Worm (Caenorhabditis elegans) whole organism, dauer: ENCODE results near the gene T04A11.4.

Experiments used
- unc-62 ChIP-seq: sonication (generic microtip); optimal IDR thresholded peaks from 2 replicates; lab custom pipeline; 2017; ENCODE audit warnings: missing biosample characterization, missing genetic modification reagents, missing genetic modification characterization

The T04A11.4 gene

ce11 chrIV:12464822-12465221 is 19.6 kb downstream of the T04A11.4 start:
- no peak for TF ChIP-seq unc-62 (GFP tag; lab: Kevin White, UChicago)

- TF ChIP-seq unc-62 (GFP tag; lab: Kevin White, UChicago) = no peak
These were observed 21.0 kb downstream of the T04A11.4 start, which contains the start of gene C25G4.8 for ce11 chrIV:12463370-12463769. Gene C25G4.8, minus strand, starts transcription at chrIV:12463470.

- no peak for TF ChIP-seq unc-62 (GFP tag; lab: Kevin White, UChicago)
These were observed 27.8 kb downstream of the T04A11.4 start, which contains the start of gene C25G4.7 for ce11 chrIV:12456613-12457012. Gene C25G4.7, plus strand, starts transcription at chrIV:12456913.

ce11 chrIV:12454750-12455149 is 29.6 kb downstream of the T04A11.4 start, which contains the start of gene smz-1:
Gene smz-1, plus strand, starts transcription at chrIV:12455050.
- no peak for TF ChIP-seq unc-62 (GFP tag; lab: Kevin White, UChicago)

- no peak for TF ChIP-seq unc-62 (GFP tag; lab: Kevin White, UChicago)
These were observed 30.3 kb downstream of the T04A11.4 start, which contains the start of gene spe-44 for ce11 chrIV:12454115-12454514. Gene spe-44, minus strand, starts transcription at chrIV:12454215.

ce11 chrIV:12451225-12451831 is 33.1 kb downstream of the T04A11.4 start, which contains the start of gene dpy-26:
Gene dpy-26, minus strand, starts transcription at chrIV:12451335.
- TF ChIP-seq unc-62 (GFP tag; lab: Kevin White, UChicago) = no peak

- no peak for TF ChIP-seq unc-62 (GFP tag; lab: Kevin White, UChicago)
These were observed 38.9 kb downstream of the T04A11.4 start, which contains the start of gene C25G4.3 for ce11 chrIV:12445463-12445934. Gene C25G4.3, minus strand, starts transcription at chrIV:12445884.

ce11 chrIV:12443936-12444335 is 40.4 kb downstream of the T04A11.4 start, which contains the start of gene C25G4.2:
Gene C25G4.2, minus strand, starts transcription at chrIV:12444035.
- TF ChIP-seq unc-62 (GFP tag; lab: Kevin White, UChicago) = no peak

- TF ChIP-seq unc-62 (GFP tag; lab: Kevin White, UChicago) = no peak
These were observed 42.7 kb downstream of the T04A11.4 start, which contains the start of gene C25G4.17 for ce11 chrIV:12441715-12442114. Gene C25G4.17, plus strand, starts transcription at chrIV:12442015.

ce11 chrIV:12438359-12438758 is 46.0 kb downstream of the T04A11.4 start, which contains the start of gene clec-185:
Gene clec-185, plus strand, starts transcription at chrIV:12438659.
- TF ChIP-seq unc-62 (GFP tag; lab: Kevin White, UChicago) = no peak

- no peak for TF ChIP-seq unc-62 (GFP tag; lab: Kevin White, UChicago)
These were observed 48.9 kb downstream of the T04A11.4 start, which contains the start of gene irg-4 for ce11 chrIV:12435442-12435841. Gene irg-4, plus strand, starts transcription at chrIV:12435833.
